Worm (Caenorhabditis elegans): ENCODE data around the gene Y25C1A.2.
"Not testable (repeated sequence)": the region's sequence is repeated elsewhere in the genome, so short reads cannot be mapped to it uniquely, and the experiment has no call there.

Gene Y25C1A.2

ce11 chrII:3123206-3123605, 10.8 kb downstream of the Y25C1A.2 start, which contains the start of gene srh-71:
srh-71 (plus strand) TSS chrII:3123506.
- TF ChIP-seq ceh-40 (GFP tag; IDR thresholded peaks at IDR 0.05) = no peak
- no peak for TF ChIP-seq F55B11.4 (tag; optimal IDR thresholded peaks at IDR 0.05; ENCODE audit: borderline replicate concordance, insufficient read depth)

DNA sequence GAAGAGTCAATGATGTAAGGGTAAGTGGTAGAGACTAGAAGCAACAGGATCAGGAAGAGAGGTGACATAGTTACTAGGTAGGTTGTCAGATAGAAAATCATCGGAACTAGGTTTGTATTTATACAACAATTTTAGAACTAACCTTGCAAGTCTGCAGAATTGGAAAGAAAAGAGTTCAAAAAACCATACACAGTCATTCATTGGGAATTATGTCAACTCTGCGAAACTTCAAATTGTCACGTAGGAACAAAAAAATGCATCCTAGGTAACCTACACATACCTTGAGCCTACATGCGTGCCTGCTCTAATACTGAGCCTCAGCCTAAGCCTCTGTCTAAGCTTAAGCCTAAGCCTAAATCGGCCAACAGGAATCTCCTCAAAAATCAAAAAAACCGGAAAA, 13.9 kb downstream of the Y25C1A.2 start, which contains the start of gene ins-19:
TSS of gene ins-19 (minus strand) at position 101 of the 400 bp plus-strand sequence.
- TF ChIP-seq unc-130 (GFP tag; optimal IDR thresholded peaks at IDR 0.05) (no peak), sptf-2 (GFP tag; optimal IDR thresholded peaks at IDR 0.05) (no peak), ekl-4 (GFP tag; IDR thresholded peaks at IDR 0.05) (no peak), K11D2.4 (GFP tag; IDR thresholded peaks at IDR 0.05) (no peak), madf-3 (GFP tag; IDR thresholded peaks at IDR 0.05) (no peak), Y53F4B.3 (GFP tag; IDR thresholded peaks at IDR 0.05) (no peak), lir-1 (GFP tag; conservative IDR thresholded peaks at IDR 0.05) (no peak), dox-1 (GFP tag; IDR thresholded peaks at IDR 0.05) (no peak), B0336.3 (GFP tag; IDR thresholded peaks at IDR 0.05) (no peak), bed-2 (GFP tag; IDR thresholded peaks at IDR 0.05) (no peak), mcd-1 (GFP tag; IDR thresholded peaks at IDR 0.05) (no peak)

ce11 chrII:3126741-3127140, 14.3 kb downstream of the Y25C1A.2 start, which contains the start of gene ins-31:
ins-31 (plus strand) TSS chrII:3127041.
- TF ChIP-seq ztf-25 (GFP tag; IDR thresholded peaks at IDR 0.05); T26A5.8 (tag; optimal IDR thresholded peaks at IDR 0.05); F33H1.4 (GFP tag; IDR thresholded peaks at IDR 0.05): not testable (repeated sequence)

ce11 chrII:3129007-3129406, 16.6 kb downstream of the Y25C1A.2 start, which contains the start of gene chil-24:
chil-24 (plus strand) TSS chrII:3129162.
- TF ChIP-seq let-607 (tag; optimal IDR thresholded peaks at IDR 0.05) (no peak), attf-5 (GFP tag; optimal IDR thresholded peaks at IDR 0.05) (peak; percentile 35), gei-17 (GFP tag; optimal IDR thresholded peaks at IDR 0.05) (no peak), lag-1 (GFP tag; IDR thresholded peaks at IDR 0.05) (no peak), hmg-1.2 (GFP tag; IDR thresholded peaks at IDR 0.05) (peak; percentile 96), K12H6.12 (tag; optimal IDR thresholded peaks at IDR 0.05) (no peak), B0035.1 (tag; optimal IDR thresholded peaks at IDR 0.05) (no peak), fkh-3 (tag; optimal IDR thresholded peaks at IDR 0.05) (no peak), sptf-2 (GFP tag; optimal IDR thresholded peaks at IDR 0.05) (no peak), sea-2 (GFP tag; IDR thresholded peaks at IDR 0.05) (no peak), hsf-1 (GFP tag; IDR thresholded peaks at IDR 0.05) (no peak), nhr-80 (tag; optimal IDR thresholded peaks at IDR 0.05) (no peak), F52B5.7 (tag; optimal IDR thresholded peaks at IDR 0.05) (no peak), hmg-20 (GFP tag; IDR thresholded peaks at IDR 0.05) (no peak), cebp-1 (GFP tag; IDR thresholded peaks at IDR 0.05) (no peak), cebp-1 (tag; optimal IDR thresholded peaks at IDR 0.05) (peak; percentile 78), ceh-27 (GFP tag; optimal IDR thresholded peaks at IDR 0.05) (no peak), him-1 (tag; optimal IDR thresholded peaks at IDR 0.05) (no peak), ztf-25 (GFP tag; IDR thresholded peaks at IDR 0.05) (no peak), ZK185.1 (tag; optimal IDR thresholded peaks at IDR 0.05; ENCODE audit: poor library complexity, severe bottlenecking) (no peak), madf-10 (tag; optimal IDR thresholded peaks at IDR 0.05) (no peak), egl-44 (GFP tag; IDR thresholded peaks at IDR 0.05) (no peak), madf-3 (GFP tag; IDR thresholded peaks at IDR 0.05) (no peak), attf-6 (GFP tag; IDR thresholded peaks at IDR 0.05) (no peak), aptf-2 (GFP tag; conservative IDR thresholded peaks at IDR 0.05) (no peak), lin-54 (GFP tag; optimal IDR thresholded peaks at IDR 0.05) (no peak)
